Fruit fly (Drosophila melanogaster): Measurements from ENCODE around the gene CG34178.

Gene CG34178

dm6 chr2L:4454009-4454689 is 20.4 kb downstream of the CG34178 start, which contains the start of the genes Secp43 and ND-B8 (continued):
- TF ChIP-seq vnd (GFP tag; IDR thresholded peaks at IDR 0.05; ENCODE audit: partially characterized antibody), result peak; percentile 59
- peak; percentile 41 for TF ChIP-seq CG9797 (GFP tag; optimal IDR thresholded peaks at IDR 0.05)
- peak; percentile 34 for TF ChIP-seq CG7928 (GFP tag; optimal IDR thresholded peaks at IDR 0.05)
- no peak for TF ChIP-seq maf-S (GFP tag; optimal IDR thresholded peaks at IDR 0.05)
- TF ChIP-seq cad (GFP tag; optimal IDR thresholded peaks at IDR 0.05), result no peak
- TF ChIP-seq CG10147 (GFP tag; optimal IDR thresholded peaks at IDR 0.05), result peak; percentile 0
- TF ChIP-seq bbx (GFP tag; IDR thresholded peaks at IDR 0.05; ENCODE audit: partially characterized antibody), result peak; percentile 81
- TF ChIP-seq Ets97D (GFP tag; optimal IDR thresholded peaks at IDR 0.05), result peak; percentile 81
- TF ChIP-seq Ravus (GFP tag; IDR thresholded peaks at IDR 0.05), result no peak
- no peak for TF ChIP-seq CG9215 (GFP tag; IDR thresholded peaks at IDR 0.05)
- TF ChIP-seq CG7786 (GFP tag; optimal IDR thresholded peaks at IDR 0.05), result no peak

dm6 chr2L:4456539-4456994 is 22.9 kb downstream of the CG34178 start, which contains the start of gene Gs1l:
Gene Gs1l (minus strand): TSS chr2L:4456807.
- TF ChIP-seq CG16779 (GFP tag; IDR thresholded peaks at IDR 0.05), result no peak
- no peak for TF ChIP-seq hbn (GFP tag; IDR thresholded peaks at IDR 0.05; ENCODE audit: partially characterized antibody)
- TF ChIP-seq CG16815 (GFP tag; optimal IDR thresholded peaks at IDR 0.05), result no peak
- TF ChIP-seq trh (GFP tag; optimal IDR thresholded peaks at IDR 0.05), result no peak
- no peak for TF ChIP-seq CG17328 (GFP tag; IDR thresholded peaks at IDR 0.05)
- peak; percentile 11 for TF ChIP-seq CG10979 (tag; optimal IDR thresholded peaks at IDR 0.05)
- no peak for TF ChIP-seq sr (GFP tag; IDR thresholded peaks at IDR 0.05)
- TF ChIP-seq CG9876 (GFP tag; optimal IDR thresholded peaks at IDR 0.05), result no peak
- TF ChIP-seq sim (GFP tag; IDR thresholded peaks at IDR 0.05), result no peak
- TF ChIP-seq danr (GFP tag; IDR thresholded peaks at IDR 0.05), result no peak
- no peak for TF ChIP-seq ttk (GFP tag; IDR thresholded peaks at IDR 0.05)
- no peak for TF ChIP-seq zf30C (GFP tag; optimal IDR thresholded peaks at IDR 0.05)
- no peak for TF ChIP-seq pan (optimal IDR thresholded peaks at IDR 0.05)
- TF ChIP-seq pan (GFP tag; optimal IDR thresholded peaks at IDR 0.05 in 1 of 2, IDR thresholded peaks at IDR 0.05 in 1 of 2), result no peak
- no peak for TF ChIP-seq CG4404 (GFP tag; IDR thresholded peaks at IDR 0.05)
- no peak for TF ChIP-seq ab (GFP tag; optimal IDR thresholded peaks at IDR 0.05)
- no peak for TF ChIP-seq Nf-YB (GFP tag; optimal IDR thresholded peaks at IDR 0.05)
- no peak for TF ChIP-seq CG13296 (GFP tag; optimal IDR thresholded peaks at IDR 0.05)
- TF ChIP-seq vfl (GFP tag; optimal IDR thresholded peaks at IDR 0.05), result no peak
- TF ChIP-seq corto (GFP tag; optimal IDR thresholded peaks at IDR 0.05), result no peak
- TF ChIP-seq PHDP (tag; optimal IDR thresholded peaks at IDR 0.05), result peak; percentile 30
- TF ChIP-seq zfh1 (GFP tag; IDR thresholded peaks at IDR 0.05), result no peak
- no peak for TF ChIP-seq CG3838 (GFP tag; optimal IDR thresholded peaks at IDR 0.05)
- no peak for TF ChIP-seq tin (GFP tag; optimal IDR thresholded peaks at IDR 0.05)
- no peak for TF ChIP-seq CG18476 (GFP tag; optimal IDR thresholded peaks at IDR 0.05)
- no peak for TF ChIP-seq Dip2 (GFP tag; IDR thresholded peaks at IDR 0.05)
- TF ChIP-seq CG15011 (GFP tag; optimal IDR thresholded peaks at IDR 0.05), result no peak
- TF ChIP-seq Trl (optimal IDR thresholded peaks at IDR 0.05), result no peak
- no peak for TF ChIP-seq Trl (GFP tag; optimal IDR thresholded peaks at IDR 0.05)
- TF ChIP-seq croc (GFP tag; conservative IDR thresholded peaks at IDR 0.05), result no peak
- peak in 1 of 2 experiments; percentile 55 for TF ChIP-seq Hr78 (GFP tag; optimal IDR thresholded peaks at IDR 0.05)
- peak; percentile 23 for TF ChIP-seq CoRest (tag; optimal IDR thresholded peaks at IDR 0.05)
- peak; percentile 37 for TF ChIP-seq gem (tag; optimal IDR thresholded peaks at IDR 0.05)
- TF ChIP-seq CG12942 (GFP tag; optimal IDR thresholded peaks at IDR 0.05), result no peak
- TF ChIP-seq chn (GFP tag; optimal IDR thresholded peaks at IDR 0.05), result no peak
- TF ChIP-seq oc (tag; optimal IDR thresholded peaks at IDR 0.05), result no peak
- no peak for TF ChIP-seq Doc2 (GFP tag; IDR thresholded peaks at IDR 0.05)
- TF ChIP-seq CG3407 (GFP tag; optimal IDR thresholded peaks at IDR 0.05), result no peak
- TF ChIP-seq Antp (GFP tag; optimal IDR thresholded peaks at IDR 0.05), result no peak
- no peak for TF ChIP-seq tgo (GFP tag; IDR thresholded peaks at IDR 0.05)
